Fruit fly (Drosophila melanogaster): Measurements from ENCODE around the gene CG3117.

DNA sequence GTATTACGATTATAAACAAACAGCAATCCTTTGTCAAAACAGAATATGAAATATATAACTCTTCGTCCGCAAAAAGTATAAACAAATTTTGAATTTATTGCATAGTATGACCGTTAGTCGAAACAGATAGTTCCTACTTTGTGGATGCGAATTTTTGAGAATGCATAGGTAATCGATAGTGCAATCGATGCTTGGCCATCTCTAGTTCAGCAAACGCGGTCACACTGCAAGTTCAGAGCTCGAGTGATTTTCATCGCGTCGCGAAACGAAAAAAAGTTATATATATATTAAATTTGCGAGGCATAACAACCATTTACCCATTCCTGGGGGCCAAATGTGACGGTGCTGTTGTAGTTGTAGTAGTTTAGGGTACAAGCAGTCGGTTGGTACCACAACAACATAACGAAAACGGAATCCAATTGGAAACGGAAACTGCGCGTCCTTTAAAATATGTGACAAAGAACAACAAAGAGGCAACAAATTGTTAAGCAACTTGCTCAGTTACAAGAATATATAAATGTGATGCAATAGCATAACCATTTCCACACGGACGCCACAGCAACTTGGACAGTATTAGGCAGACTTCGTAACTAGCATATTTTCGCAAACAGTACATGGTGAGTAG is 10.1 kb upstream of the CG3117 start, which contains the start of gene CG2991:
- TF ChIP-seq Hr78 (GFP tag; optimal IDR thresholded peaks at IDR 0.05) = no peak
- no peak for TF ChIP-seq sv (GFP tag; optimal IDR thresholded peaks at IDR 0.05)
- TF ChIP-seq Abd-B (GFP tag; optimal IDR thresholded peaks at IDR 0.05) = no peak
- peak; percentile 57 for TF ChIP-seq Hnf4 (GFP tag; optimal IDR thresholded peaks at IDR 0.05)
- no peak for TF ChIP-seq psq (GFP tag; optimal IDR thresholded peaks at IDR 0.05)
- peak; percentile 11 for TF ChIP-seq dsf (GFP tag; optimal IDR thresholded peaks at IDR 0.05; ENCODE audit: borderline replicate concordance)
- TF ChIP-seq pan (optimal IDR thresholded peaks at IDR 0.05) = no peak
- peak; percentile 43 for TF ChIP-seq Sp1 (GFP tag; optimal IDR thresholded peaks at IDR 0.05)
- peak; percentile 32 for TF ChIP-seq HLH106 (tag; optimal IDR thresholded peaks at IDR 0.05)
- TF ChIP-seq br (GFP tag; optimal IDR thresholded peaks at IDR 0.05) = peak; percentile 3
- TF ChIP-seq CG32264 (GFP tag; optimal IDR thresholded peaks at IDR 0.05) = no peak
